Worm (Caenorhabditis elegans) whole organism, midembryonic: ENCODE data around the gene best-15.

Experiments used
- T22C8.4 ChIP-seq: fragments of 200-800 bp; sonication (Bioruptor generic); IDR thresholded peaks from 2 replicates; pipeline ENCODE4 v1.3.6; 2022; ENCODE audit warnings: missing genetic modification characterization, missing compliant biosample characterization
- cog-1 ChIP-seq: sonication (generic microtip); optimal IDR thresholded peaks from 2 replicates; lab custom pipeline; 2016; ENCODE audit warnings: missing genetic modification characterization, missing compliant biosample characterization
- flt-1 ChIP-seq: fragments of 200-800 bp; sonication (Bioruptor generic); IDR thresholded peaks from 2 replicates; pipeline ENCODE4 v1.3.6; 2022; ENCODE audit warnings: missing genetic modification characterization, missing compliant biosample characterization
- klf-2 ChIP-seq: fragments of 200-800 bp; sonication (Bioruptor generic); conservative IDR thresholded peaks from 2 replicates; pipeline ENCODE4 v1.3.6; 2022; ENCODE audit warnings: missing genetic modification reagents, missing genetic modification characterization, missing compliant biosample characterization
- med-1 ChIP-seq: sonication (generic microtip); optimal IDR thresholded peaks from 2 replicates; lab custom pipeline; 2017; ENCODE audit warnings: missing genetic modification characterization, mild to moderate bottlenecking, missing compliant biosample characterization, antibody characterized with exemption, missing genetic modification reagents; ENCODE audit not compliant: insufficient read depth
- ref-1 ChIP-seq: fragments of 200-800 bp; sonication (Bioruptor generic); conservative IDR thresholded peaks from 2 replicates; pipeline ENCODE4 v1.3.6; 2022; ENCODE audit warnings: missing genetic modification reagents, missing genetic modification characterization, missing compliant biosample characterization
- tab-1 ChIP-seq: fragments of 200-800 bp; sonication (Bioruptor generic); IDR thresholded peaks from 2 replicates; pipeline ENCODE4 v1.3.6; 2022; ENCODE audit warnings: missing genetic modification characterization, missing compliant biosample characterization
- ztf-23 ChIP-seq: fragments of 200-800 bp; sonication (Bioruptor generic); IDR thresholded peaks from 2 replicates; pipeline ENCODE4 v1.3.6; 2022; ENCODE audit warnings: missing genetic modification reagents, missing genetic modification characterization, missing compliant biosample characterization
- ztf-29 ChIP-seq: fragments of 200-800 bp; sonication (Bioruptor generic); IDR thresholded peaks from 2 replicates; pipeline ENCODE4 v1.3.6; 2022; ENCODE audit warnings: missing genetic modification reagents, missing genetic modification characterization, missing compliant biosample characterization

The best-15 gene

DNA sequence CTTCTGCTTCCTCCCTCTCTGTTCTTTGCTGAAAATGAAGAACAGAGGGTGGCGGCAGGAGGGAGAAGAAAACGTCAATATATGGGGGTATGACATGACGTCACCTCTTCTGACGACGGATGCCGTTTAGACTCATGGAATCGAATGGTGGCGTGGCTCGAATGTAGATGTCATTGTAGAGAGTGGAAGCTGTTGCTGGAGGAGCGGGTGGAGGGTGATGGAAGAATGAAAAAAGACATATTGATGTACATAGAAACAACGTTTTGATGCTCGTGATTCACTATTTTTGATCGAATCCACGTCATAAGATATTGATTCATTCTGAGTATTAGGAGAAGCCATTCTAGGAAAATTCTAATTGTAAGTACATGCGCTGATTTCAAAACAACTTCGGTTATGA lies 13.0 kb downstream of the best-15 start:
- no peak for TF ChIP-seq med-1 (GFP tag; lab: Kevin White, UChicago)
- no peak for TF ChIP-seq ztf-29 (GFP tag; lab: Robert Waterston, UW)
- TF ChIP-seq klf-2 (GFP tag; lab: Robert Waterston, UW) = 0 out of 2 replicates have a peak, but pooled peaks have one; percentile 15
- no peak for TF ChIP-seq cog-1
- no peak for TF ChIP-seq tab-1 (GFP tag; lab: Robert Waterston, UW)

DNA sequence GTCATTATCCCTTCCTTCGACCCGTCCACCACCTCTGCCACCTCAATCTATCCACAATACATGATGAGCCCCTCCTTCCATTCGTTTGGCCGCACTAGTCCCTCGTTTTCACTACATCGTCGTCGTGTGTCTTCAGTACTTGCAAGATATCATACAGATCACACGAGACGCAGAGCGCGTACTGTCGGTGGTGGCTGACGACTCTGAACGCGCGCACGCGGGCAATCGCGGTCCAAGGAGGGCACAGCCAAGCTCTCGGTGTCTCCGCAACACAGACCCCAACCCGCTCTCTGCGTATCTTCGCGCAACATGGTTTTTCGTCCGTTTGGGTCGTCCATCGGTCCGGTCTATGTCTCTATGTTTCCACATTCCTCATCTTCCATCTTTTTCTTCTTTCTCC lies 15.0 kb downstream of the best-15 start:
- TF ChIP-seq ztf-29 (GFP tag; lab: Robert Waterston, UW) = no peak; the same call in 1 of the 2 replicates
- no peak for TF ChIP-seq ref-1 (GFP tag; lab: Robert Waterston, UW)
- no peak for TF ChIP-seq med-1 (GFP tag; lab: Kevin White, UChicago)
- TF ChIP-seq klf-2 (GFP tag; lab: Robert Waterston, UW) = no peak
- TF ChIP-seq T22C8.4 (GFP tag; lab: Robert Waterston, UW) = no peak
- 0 out of 2 replicates have a peak, but pooled peaks have one; percentile 33 for TF ChIP-seq ztf-23 (GFP tag; lab: Robert Waterston, UW)
- peak; percentile 74 for TF ChIP-seq tab-1 (GFP tag; lab: Robert Waterston, UW)
- peak; percentile 58 for TF ChIP-seq cog-1
- TF ChIP-seq flt-1 (GFP tag; lab: Robert Waterston, UW) = peak; percentile 54; the same call in 1 of the 2 replicates

- no peak for TF ChIP-seq T22C8.4 (GFP tag; lab: Robert Waterston, UW)
- TF ChIP-seq ztf-29 (GFP tag; lab: Robert Waterston, UW) = no peak
Measured at ce11 chrIV:10815950-10816349, 16.1 kb downstream of the best-15 start.

DNA sequence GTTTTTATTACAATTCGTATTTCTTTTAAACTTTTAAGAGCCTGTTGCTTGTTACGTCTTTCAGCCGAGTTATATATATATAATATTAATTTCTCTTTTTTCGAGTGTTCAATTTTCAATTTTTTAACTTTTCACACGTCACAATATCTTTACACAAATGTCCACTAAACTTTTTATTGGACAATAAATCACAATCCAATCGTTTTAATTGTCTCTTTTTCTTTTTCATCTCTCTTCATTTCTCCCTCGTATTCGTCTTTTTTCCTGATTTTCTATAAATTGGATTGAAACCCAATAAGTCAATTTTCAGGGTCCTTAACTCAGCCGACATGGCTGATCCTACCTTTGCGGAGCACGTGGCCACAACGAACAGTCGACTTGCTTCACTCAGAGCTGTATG lies 19.9 kb downstream of the best-15 start, which contains the start of gene miz-1:
Gene miz-1 (plus strand): TSS at position 301 of the 400 bp plus-strand sequence.
- TF ChIP-seq ref-1 (GFP tag; lab: Robert Waterston, UW) = no peak
- TF ChIP-seq ztf-29 (GFP tag; lab: Robert Waterston, UW) = no peak
- TF ChIP-seq flt-1 (GFP tag; lab: Robert Waterston, UW) = no peak
- no peak for TF ChIP-seq cog-1
- TF ChIP-seq ztf-23 (GFP tag; lab: Robert Waterston, UW) = no peak
- no peak for TF ChIP-seq T22C8.4 (GFP tag; lab: Robert Waterston, UW)
- no peak for TF ChIP-seq med-1 (GFP tag; lab: Kevin White, UChicago)
- TF ChIP-seq tab-1 (GFP tag; lab: Robert Waterston, UW) = no peak
- TF ChIP-seq klf-2 (GFP tag; lab: Robert Waterston, UW) = no peak

ce11 chrIV:10811388-10811787 lies 20.7 kb downstream of the best-15 start:
- TF ChIP-seq klf-2 (GFP tag; lab: Robert Waterston, UW) (no peak), ztf-29 (GFP tag; lab: Robert Waterston, UW) (no peak), cog-1 (no peak), med-1 (GFP tag; lab: Kevin White, UChicago) (no peak), T22C8.4 (GFP tag; lab: Robert Waterston, UW) (no peak), ztf-23 (GFP tag; lab: Robert Waterston, UW) (no peak), flt-1 (GFP tag; lab: Robert Waterston, UW) (no peak), tab-1 (GFP tag; lab: Robert Waterston, UW) (no peak), ref-1 (GFP tag; lab: Robert Waterston, UW) (no peak)

DNA sequence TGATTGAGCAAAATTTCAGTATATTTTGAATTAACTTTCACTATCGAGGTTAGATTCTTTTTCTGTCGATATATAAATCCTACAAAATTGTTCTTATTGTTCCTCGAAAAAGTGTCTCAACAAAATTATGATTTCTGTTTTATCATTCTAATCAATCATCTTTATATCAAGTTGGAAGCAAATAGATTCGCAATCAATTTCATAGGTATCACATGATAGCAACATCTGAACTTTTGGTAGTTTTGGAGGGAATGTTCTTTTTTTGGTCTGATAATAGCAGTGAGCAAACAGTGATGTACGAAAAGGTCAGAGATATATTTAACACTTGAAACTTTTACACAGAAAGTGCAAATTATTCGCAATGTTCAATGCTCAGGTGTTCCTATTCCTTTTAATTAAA lies 21.2 kb downstream of the best-15 start:
- no peak for TF ChIP-seq med-1 (GFP tag; lab: Kevin White, UChicago)
- no peak for TF ChIP-seq tab-1 (GFP tag; lab: Robert Waterston, UW)
- TF ChIP-seq T22C8.4 (GFP tag; lab: Robert Waterston, UW) = no peak
- no peak for TF ChIP-seq flt-1 (GFP tag; lab: Robert Waterston, UW)
- TF ChIP-seq ref-1 (GFP tag; lab: Robert Waterston, UW) = no peak
- TF ChIP-seq cog-1 = no peak
- TF ChIP-seq klf-2 (GFP tag; lab: Robert Waterston, UW) = no peak
- no peak for TF ChIP-seq ztf-23 (GFP tag; lab: Robert Waterston, UW)
- TF ChIP-seq ztf-29 (GFP tag; lab: Robert Waterston, UW) = no peak

DNA sequence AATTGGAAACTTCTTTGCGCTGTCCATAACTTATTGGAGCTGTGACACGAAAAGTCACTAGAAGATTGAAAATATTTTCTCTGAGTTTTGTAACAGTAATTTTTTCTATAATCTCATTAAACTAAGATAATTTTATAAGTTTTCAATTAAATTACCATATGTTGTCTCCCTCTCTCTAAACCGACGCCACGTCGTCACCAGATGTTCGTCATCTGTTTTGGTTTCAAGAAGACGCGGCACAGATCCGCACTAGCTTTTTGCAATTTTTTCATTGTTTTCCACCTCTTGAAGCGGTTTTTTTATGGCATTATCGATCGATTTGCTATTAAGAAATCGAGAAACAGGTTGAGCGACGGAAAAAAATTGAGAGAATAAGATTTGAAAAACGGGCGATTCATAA lies 28.1 kb downstream of the best-15 start:
- TF ChIP-seq klf-2 (GFP tag; lab: Robert Waterston, UW) (no peak), T22C8.4 (GFP tag; lab: Robert Waterston, UW) (no peak), ztf-23 (GFP tag; lab: Robert Waterston, UW) (no peak), cog-1 (no peak), med-1 (GFP tag; lab: Kevin White, UChicago) (no peak), ztf-29 (GFP tag; lab: Robert Waterston, UW) (no peak), tab-1 (GFP tag; lab: Robert Waterston, UW) (no peak), flt-1 (GFP tag; lab: Robert Waterston, UW) (no peak), ref-1 (GFP tag; lab: Robert Waterston, UW) (no peak)

DNA sequence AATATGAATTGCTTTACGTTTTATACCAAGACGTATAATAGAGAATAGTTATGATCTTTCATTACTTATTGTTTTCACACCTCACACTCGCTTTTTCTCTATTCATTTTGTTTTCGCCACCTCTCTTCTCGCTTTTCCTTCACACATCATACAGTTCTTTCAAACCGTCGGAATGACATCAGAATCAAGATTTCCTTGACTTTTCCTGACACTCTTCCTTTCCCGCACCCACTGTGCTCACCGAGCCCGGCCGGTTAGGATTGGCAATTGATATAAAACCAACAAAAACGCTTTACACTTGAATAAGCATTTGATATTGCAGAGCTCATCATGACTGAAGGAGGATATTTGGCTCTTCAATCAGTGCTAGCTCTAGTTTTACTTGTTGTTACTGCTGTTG lies 32.7 kb downstream of the best-15 start, which contains the start of gene zipt-2.1:
Gene zipt-2.1 (plus strand): TSS at position 301 of the 400 bp plus-strand sequence.
- TF ChIP-seq ztf-29 (GFP tag; lab: Robert Waterston, UW) (no peak), flt-1 (GFP tag; lab: Robert Waterston, UW) (no peak), ztf-23 (GFP tag; lab: Robert Waterston, UW) (no peak), med-1 (GFP tag; lab: Kevin White, UChicago) (no peak), T22C8.4 (GFP tag; lab: Robert Waterston, UW) (no peak), klf-2 (GFP tag; lab: Robert Waterston, UW) (no peak), cog-1 (no peak), ref-1 (GFP tag; lab: Robert Waterston, UW) (no peak), tab-1 (GFP tag; lab: Robert Waterston, UW) (no peak)

DNA sequence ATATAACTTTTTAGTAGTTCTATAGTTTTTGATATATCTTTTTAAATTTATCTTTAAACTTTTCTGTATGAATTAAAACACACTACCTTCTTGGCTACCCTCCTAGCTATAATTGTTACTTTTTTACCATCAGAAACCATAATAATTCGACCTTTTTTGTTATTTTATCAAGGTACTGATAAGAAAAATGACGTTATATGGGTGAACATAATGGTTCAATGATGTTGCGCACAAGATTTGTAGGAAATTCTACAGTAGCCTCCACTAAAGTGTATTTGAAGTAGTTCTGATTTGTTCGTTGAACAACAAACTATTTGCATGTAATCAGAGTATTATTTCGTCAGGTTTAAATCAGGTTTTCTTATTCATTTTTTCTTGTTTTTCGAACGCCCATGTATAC lies 33.4 kb downstream of the best-15 start:
- no peak for TF ChIP-seq T22C8.4 (GFP tag; lab: Robert Waterston, UW)
- TF ChIP-seq ztf-29 (GFP tag; lab: Robert Waterston, UW) = no peak
- no peak for TF ChIP-seq tab-1 (GFP tag; lab: Robert Waterston, UW)
- no peak for TF ChIP-seq klf-2 (GFP tag; lab: Robert Waterston, UW)
- TF ChIP-seq med-1 (GFP tag; lab: Kevin White, UChicago) = no peak
- no peak for TF ChIP-seq flt-1 (GFP tag; lab: Robert Waterston, UW)
- no peak for TF ChIP-seq ztf-23 (GFP tag; lab: Robert Waterston, UW)
- TF ChIP-seq cog-1 = no peak
- no peak for TF ChIP-seq ref-1 (GFP tag; lab: Robert Waterston, UW)
